Fruit fly (Drosophila melanogaster) whole organism, embryonic: Measurements from ENCODE around the gene CG6051.
A peak's percentile ranks its signal among the peaks of the same experiment; 100 is the strongest.

Experiments
- Aef1 ChIP-seq: fragments of 200-800 bp; sonication (Bioruptor generic); IDR thresholded peaks from 3 replicates; pipeline ENCODE4 v1.3.6; 2022; ENCODE audit warnings: missing biosample characterization, missing genetic modification characterization
- Awh ChIP-seq: fragments of 200-800 bp; sonication (Bioruptor generic); IDR thresholded peaks from 2 replicates; pipeline ENCODE4, ENCODE4 v1.3.6; 2022; ENCODE audit warnings: missing biosample characterization, missing genetic modification characterization
- CG10274 ChIP-seq: fragments of 200-800 bp; sonication (Bioruptor generic); optimal IDR thresholded peaks from 3 replicates; lab custom pipeline; 2017; ENCODE audit warnings: missing biosample characterization, mild to moderate bottlenecking, missing genetic modification characterization
- CG12219 ChIP-seq: fragments of 200-800 bp; sonication (Bioruptor generic); optimal IDR thresholded peaks from 3 replicates; lab custom pipeline; 2018; ENCODE audit warnings: missing biosample characterization, mild to moderate bottlenecking, missing genetic modification characterization
- CG12299 ChIP-seq: fragments of 200-800 bp; sonication (Bioruptor generic); optimal IDR thresholded peaks from 2 replicates; lab custom pipeline; 2018; ENCODE audit warnings: missing biosample characterization, mild to moderate bottlenecking, missing genetic modification characterization
- CG13123 ChIP-seq: fragments of 200-800 bp; sonication (Bioruptor generic); optimal IDR thresholded peaks from 2 replicates; lab custom pipeline; 2016; ENCODE audit warnings: missing biosample characterization, missing genetic modification characterization
- CG13424 ChIP-seq: fragments of 200-800 bp; sonication (Bioruptor generic); optimal IDR thresholded peaks from 2 replicates; lab custom pipeline; 2019; ENCODE audit warnings: missing biosample characterization, mild to moderate bottlenecking, missing genetic modification characterization, moderate library complexity
- CG15269 ChIP-seq: fragments of 200-800 bp; sonication (Bioruptor generic); optimal IDR thresholded peaks from 2 replicates; lab custom pipeline; 2018; ENCODE audit warnings: missing biosample characterization, mild to moderate bottlenecking, missing genetic modification characterization, moderate library complexity
- CG1529 ChIP-seq: fragments of 200-800 bp; sonication (Bioruptor generic); optimal IDR thresholded peaks from 3 replicates; lab custom pipeline; 2018; ENCODE audit warnings: missing biosample characterization, missing genetic modification characterization
- CG15696 ChIP-seq: fragments of 200-800 bp; sonication (Bioruptor generic); optimal IDR thresholded peaks from 2 replicates; lab custom pipeline; 2019; ENCODE audit warnings: missing biosample characterization, mild to moderate bottlenecking, missing genetic modification characterization, moderate library complexity
- CG2120 ChIP-seq: fragments of 200-800 bp; sonication (Bioruptor generic); optimal IDR thresholded peaks from 3 replicates; lab custom pipeline; 2016; ENCODE audit warnings: missing biosample characterization, missing genetic modification characterization
- CG2712 ChIP-seq: fragments of 200-800 bp; optimal IDR thresholded peaks from 3 replicates; lab custom pipeline; 2019; ENCODE audit warnings: missing biosample characterization, mild to moderate bottlenecking, missing genetic modification characterization, moderate library complexity
- CG32532 ChIP-seq: fragments of 200-800 bp; sonication (Bioruptor generic); IDR thresholded peaks from 2 replicates; pipeline ENCODE4 v1.3.6; 2022; ENCODE audit warnings: missing biosample characterization, missing genetic modification characterization
- CG3281 ChIP-seq: fragments of 200-800 bp; sonication (Bioruptor generic); optimal IDR thresholded peaks from 3 replicates; lab custom pipeline; 2017; ENCODE audit warnings: missing biosample characterization, mild to moderate bottlenecking, missing genetic modification characterization
- CG33557 ChIP-seq: fragments of 200-800 bp; sonication (Bioruptor generic); optimal IDR thresholded peaks from 2 replicates; lab custom pipeline; 2019; ENCODE audit warnings: missing biosample characterization, mild to moderate bottlenecking, missing genetic modification characterization, moderate library complexity
- CG3407 ChIP-seq: fragments of 200-800 bp; sonication (Bioruptor generic); optimal IDR thresholded peaks from 2 replicates; lab custom pipeline; 2018; ENCODE audit warnings: missing biosample characterization, mild to moderate bottlenecking, missing genetic modification characterization
- CG4820 ChIP-seq: fragments of 200-800 bp; sonication (Bioruptor generic); optimal IDR thresholded peaks from 3 replicates; lab custom pipeline; 2016; ENCODE audit warnings: missing biosample characterization, missing genetic modification characterization
- CG4854 ChIP-seq: fragments of 200-800 bp; sonication (Bioruptor generic); optimal IDR thresholded peaks from 2 replicates; lab custom pipeline; 2016; ENCODE audit warnings: missing biosample characterization, missing genetic modification characterization, inconsistent platforms
- CG5180 ChIP-seq: fragments of 200-800 bp; sonication (Bioruptor generic); optimal IDR thresholded peaks from 3 replicates; lab custom pipeline; 2017; ENCODE audit warnings: missing biosample characterization, missing genetic modification characterization, mild to moderate bottlenecking, moderate library complexity, missing genetic modification reagents
- CG5245 ChIP-seq: fragments of 200-800 bp; sonication (Bioruptor generic); optimal IDR thresholded peaks from 3 replicates; lab custom pipeline; 2016; ENCODE audit warnings: missing biosample characterization, missing genetic modification characterization
- CG7357 ChIP-seq: fragments of 200-800 bp; sonication (Bioruptor generic); IDR thresholded peaks from 3 replicates; pipeline ENCODE4 v1.3.6; 2022; ENCODE audit warnings: missing biosample characterization, missing genetic modification characterization
- CG8290 ChIP-seq, 3 experiments: fragments of 200-800 bp; sonication (Bioruptor generic); optimal IDR thresholded peaks; 2 replicates each; lab custom pipeline; 2016 to 2019; ENCODE audit warnings: missing biosample characterization in 3 of 3, missing genetic modification characterization in 3 of 3, mild to moderate bottlenecking in 2 of 3, moderate library complexity in 1 of 3
- Ets65A ChIP-seq: fragments of 200-800 bp; sonication (Bioruptor generic); peaks from one replicate; lab custom pipeline; 2016; ENCODE audit warnings: missing biosample characterization, missing genetic modification characterization
- HmgD ChIP-seq: fragments of 200-800 bp; sonication (Bioruptor generic); optimal IDR thresholded peaks from 3 replicates; lab custom pipeline; 2016; ENCODE audit warnings: missing biosample characterization, missing genetic modification characterization
- Hr51 ChIP-seq, 2 experiments: fragments of 200-800 bp; sonication (Bioruptor generic); optimal IDR thresholded peaks; 2 replicates in 1 of 2; 3 replicates in 1 of 2; lab custom pipeline; 2016 to 2018; ENCODE audit warnings: missing biosample characterization in 2 of 2, missing genetic modification characterization in 2 of 2, mild to moderate bottlenecking in 1 of 2, moderate library complexity in 1 of 2
- Kr ChIP-seq: fragments of 200-800 bp; sonication (Bioruptor generic); optimal IDR thresholded peaks from 2 replicates; lab custom pipeline; 2017; ENCODE audit warnings: missing biosample characterization, mild to moderate bottlenecking, missing genetic modification characterization
- MBD-R2 ChIP-seq: fragments of 200-800 bp; sonication (Bioruptor generic); IDR thresholded peaks from 2 replicates; pipeline ENCODE4 v1.3.6; 2022; ENCODE audit warnings: missing biosample characterization, missing genetic modification characterization
- NC2β ChIP-seq: fragments of 200-800 bp; sonication (Bioruptor generic); optimal IDR thresholded peaks from 2 replicates; lab custom pipeline; 2016; ENCODE audit warnings: missing biosample characterization, missing genetic modification characterization
- Nf-YA ChIP-seq: fragments of 200-800 bp; sonication (Bioruptor generic); IDR thresholded peaks from 2 replicates; pipeline ENCODE4 v1.3.6; 2022; ENCODE audit warnings: missing biosample characterization, missing genetic modification characterization
- Nf-YB ChIP-seq: fragments of 200-800 bp; sonication (Bioruptor generic); optimal IDR thresholded peaks from 3 replicates; lab custom pipeline; 2019; ENCODE audit warnings: missing biosample characterization, mild to moderate bottlenecking, missing genetic modification characterization, moderate library complexity
- Nf-YC ChIP-seq: fragments of 200-800 bp; optimal IDR thresholded peaks from 3 replicates; lab custom pipeline; 2019; ENCODE audit warnings: missing biosample characterization, mild to moderate bottlenecking, missing genetic modification characterization, moderate library complexity
- PHDP ChIP-seq: fragments of 200-800 bp; sonication (Bioruptor generic); optimal IDR thresholded peaks from 3 replicates; lab custom pipeline; 2018; ENCODE audit warnings: missing biosample characterization, mild to moderate bottlenecking, missing genetic modification characterization, moderate library complexity
- Trl ChIP-seq, 3 experiments: fragments of >200 bp in 2 of 3; fragments of 200-800 bp in 1 of 3; sonication (Bioruptor generic) in 1 of 3; optimal IDR thresholded peaks; 2 replicates in 1 of 3; 3 replicates in 2 of 3; lab custom pipeline; 2016 to 2017; ENCODE audit warnings: missing biosample characterization in 1 of 3, missing genetic modification characterization in 1 of 3
- Vsx1 ChIP-seq: fragments of 200-800 bp; sonication (Bioruptor generic); optimal IDR thresholded peaks from 2 replicates; lab custom pipeline; 2017; ENCODE audit warnings: missing biosample characterization, mild to moderate bottlenecking, missing genetic modification characterization, missing genetic modification reagents
- Xbp1 ChIP-seq: fragments of 200-800 bp; sonication (Bioruptor generic); optimal IDR thresholded peaks from 3 replicates; lab custom pipeline; 2016; ENCODE audit warnings: missing biosample characterization, mild to moderate bottlenecking, missing genetic modification characterization
- ash1 ChIP-seq: fragments of 200-800 bp; sonication (Bioruptor generic); optimal IDR thresholded peaks from 2 replicates; lab custom pipeline; 2018; ENCODE audit warnings: missing biosample characterization, mild to moderate bottlenecking, missing genetic modification characterization
- bcd ChIP-seq: fragments of 200-800 bp; sonication (Bioruptor generic); optimal IDR thresholded peaks from 2 replicates; lab custom pipeline; 2017; ENCODE audit warnings: missing biosample characterization, mild to moderate bottlenecking, missing genetic modification characterization
- croc ChIP-seq: fragments of 200-800 bp; sonication (Bioruptor generic); conservative IDR thresholded peaks from 3 replicates; pipeline ENCODE4 v1.3.6; 2022; ENCODE audit warnings: missing biosample characterization, missing genetic modification characterization
- ems ChIP-seq: fragments of 200-800 bp; sonication (Bioruptor generic); optimal IDR thresholded peaks from 3 replicates; lab custom pipeline; 2016; ENCODE audit warnings: missing biosample characterization, missing genetic modification characterization
- eyg ChIP-seq: fragments of 200-800 bp; sonication (Bioruptor generic); optimal IDR thresholded peaks from 3 replicates; lab custom pipeline; 2016; ENCODE audit warnings: missing biosample characterization, missing genetic modification characterization
- gsb-n ChIP-seq: fragments of 200-800 bp; sonication (Bioruptor generic); optimal IDR thresholded peaks from 3 replicates; lab custom pipeline; 2018; ENCODE audit warnings: missing biosample characterization, mild to moderate bottlenecking, missing genetic modification characterization
- ham ChIP-seq: fragments of 200-800 bp; sonication (Bioruptor generic); IDR thresholded peaks from 2 replicates; pipeline ENCODE4 v1.3.6; 2022; ENCODE audit warnings: missing biosample characterization, missing genetic modification characterization
- jing ChIP-seq: fragments of 200-800 bp; sonication (Bioruptor generic); optimal IDR thresholded peaks from 2 replicates; lab custom pipeline; 2018; ENCODE audit warnings: missing biosample characterization, mild to moderate bottlenecking, missing genetic modification characterization
- luna ChIP-seq: fragments of 200-800 bp; sonication (Bioruptor generic); optimal IDR thresholded peaks from 2 replicates; lab custom pipeline; 2016; ENCODE audit warnings: missing biosample characterization, missing genetic modification characterization
- peb ChIP-seq: fragments of 200-800 bp; sonication (Bioruptor generic); IDR thresholded peaks from 2 replicates; pipeline ENCODE4 v1.3.6; 2022; ENCODE audit warnings: missing biosample characterization, missing genetic modification characterization
- pfk ChIP-seq: fragments of 200-800 bp; sonication (Bioruptor generic); optimal IDR thresholded peaks from 2 replicates; lab custom pipeline; 2018; ENCODE audit warnings: missing biosample characterization, mild to moderate bottlenecking, missing genetic modification characterization, moderate library complexity
- phol ChIP-seq: fragments of 200-800 bp; sonication (Bioruptor generic); optimal IDR thresholded peaks from 3 replicates; lab custom pipeline; 2018; ENCODE audit warnings: missing biosample characterization, mild to moderate bottlenecking, missing genetic modification characterization, moderate library complexity
- sens ChIP-seq: fragments of 200-800 bp; sonication (Bioruptor generic); peaks from one replicate; lab custom pipeline; 2016; ENCODE audit warnings: missing biosample characterization, missing genetic modification characterization
- wor ChIP-seq: fragments of 200-800 bp; sonication (Bioruptor generic); IDR thresholded peaks from 2 replicates; pipeline ENCODE4 v1.3.6; 2022; ENCODE audit warnings: missing biosample characterization, missing genetic modification characterization

Gene CG6051

DNA sequence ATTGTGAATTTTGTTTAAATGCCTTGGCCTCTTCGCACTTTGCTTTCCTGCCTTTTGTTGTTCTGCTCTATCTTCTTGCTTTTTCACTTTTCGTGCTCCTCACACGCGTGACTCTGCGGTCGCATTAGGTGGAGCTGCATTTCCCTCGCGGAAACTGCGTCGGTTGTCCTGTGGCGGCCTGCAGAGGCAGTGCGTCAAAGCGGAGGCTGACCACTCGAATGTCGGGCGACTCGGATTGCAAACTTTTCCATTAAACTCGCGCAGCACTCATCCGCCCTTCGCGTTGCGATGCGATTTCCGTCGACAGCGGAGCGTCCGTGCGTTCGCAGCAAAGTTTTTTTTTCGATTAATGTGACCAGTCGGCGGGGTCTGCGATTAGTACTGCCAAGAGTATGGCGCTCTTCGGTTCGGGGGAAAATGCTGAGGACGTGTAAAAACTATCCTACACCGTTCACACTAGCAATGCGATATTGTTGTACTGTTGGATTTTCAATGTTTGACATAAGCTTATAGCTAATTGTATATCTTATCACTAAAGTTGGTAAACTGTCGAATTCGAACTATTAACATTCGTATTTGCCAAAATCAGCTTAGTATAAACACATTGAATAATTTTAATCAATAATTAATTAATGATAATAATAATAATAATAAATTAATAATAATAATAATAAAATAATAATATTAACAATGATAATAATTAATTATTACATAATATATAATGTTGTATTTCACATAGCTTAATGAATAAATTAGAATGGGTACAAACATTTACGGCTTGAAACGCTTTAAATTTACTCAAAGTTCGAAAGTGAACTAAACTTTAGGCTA lies at the start of gene CG6051:
CG6051 (minus strand) TSS at position 385 of the 831 bp plus-strand sequence.
- TF ChIP-seq eyg (GFP tag; lab: Kevin White, UChicago) (no peak), CG1529 (no peak), Nf-YB (GFP tag; lab: Kevin White, UChicago) (no peak), Awh (no peak), jing (no peak), Kr (no peak), Vsx1 (GFP tag; lab: Kevin White, UChicago) (peak; percentile 6), Nf-YC (tag; lab: Kevin White, UChicago) (peak; percentile 62), wor (GFP tag; lab: Robert Waterston, UW) (no peak), sens (GFP tag; lab: Kevin White, UChicago) (peak; percentile 83), Trl (optimal IDR thresholded peaks at IDR 0.05; lab: Kevin White, UChicago) (no peak), Trl (GFP tag; optimal IDR thresholded peaks at IDR 0.05; lab: Kevin White, UChicago) (peak; percentile 42), CG10274 (no peak), CG33557 (GFP tag; lab: Kevin White, UChicago) (peak; percentile 10), ham (GFP tag; lab: Robert Waterston, UW) (no peak), gsb-n (tag; lab: Kevin White, UChicago) (no peak), Nf-YA (GFP tag; lab: Robert Waterston, UW) (no peak), phol (peak; percentile 72), Aef1 (GFP tag; lab: Robert Waterston, UW) (no peak), CG15269 (tag; lab: Kevin White, UChicago) (peak; percentile 71), ash1 (GFP tag; lab: Kevin White, UChicago) (no peak), CG2712 (peak; percentile 73), CG5180 (GFP tag; lab: Kevin White, UChicago) (no peak), MBD-R2 (no peak), CG13123 (no peak), NC2β (GFP tag; lab: Kevin White, UChicago) (peak; percentile 66), CG32532 (GFP tag; lab: Robert Waterston, UW) (no peak), CG12299 (tag; lab: Kevin White, UChicago) (peak; percentile 42), luna (GFP tag; lab: Kevin White, UChicago) (no peak), Ets65A (GFP tag; lab: Kevin White, UChicago) (peak; percentile 96), PHDP (peak; percentile 64), CG4854 (GFP tag; lab: Kevin White, UChicago) (no peak), CG13424 (tag; lab: Kevin White, UChicago) (peak; percentile 65), CG4820 (GFP tag; lab: Kevin White, UChicago) (no peak), CG7357 (peak; percentile 97), CG8290 (GFP tag; optimal IDR thresholded peaks at IDR 0.05; lab: Kevin White, UChicago) (no peak), CG8290 (tag; optimal IDR thresholded peaks at IDR 0.05; lab: Kevin White, UChicago) (peak in 1 of 2 experiments; percentile 89), CG5245 (no peak), pfk (GFP tag; lab: Kevin White, UChicago) (peak; percentile 48), bcd (GFP tag; lab: Kevin White, UChicago) (peak; percentile 61), CG12219 (GFP tag; lab: Kevin White, UChicago) (no peak), croc (GFP tag; lab: Robert Waterston, UW) (no peak), Xbp1 (GFP tag; lab: Kevin White, UChicago) (peak; percentile 69), ems (peak; percentile 55), CG2120 (GFP tag; lab: Kevin White, UChicago) (peak; percentile 69), Hr51 (GFP tag; optimal IDR thresholded peaks at IDR 0.05; lab: Kevin White, UChicago) (peak in 1 of 2 experiments; percentile 61), CG3281 (GFP tag; lab: Kevin White, UChicago) (peak; percentile 57), HmgD (GFP tag; lab: Kevin White, UChicago) (peak; percentile 45), peb (no peak), CG3407 (no peak), CG15696 (tag; lab: Kevin White, UChicago) (peak; percentile 21)
